Fruit fly (Drosophila melanogaster) whole organism: ENCODE measurements around the gene CG10469.

Experiments
- CG8478 ChIP-seq: fragments of >200 bp; optimal IDR thresholded peaks from 2 replicates; lab custom pipeline; 2018; ENCODE audit warnings: inconsistent platforms
- Dll ChIP-seq: fragments of >200 bp; optimal IDR thresholded peaks from 2 replicates; lab custom pipeline; 2017
- EcR ChIP-seq, 2 experiments: fragments of >200 bp; optimal IDR thresholded peaks; 2 replicates each; lab custom pipeline; 2017; ENCODE audit warnings: missing biosample characterization in 2 of 2, missing genetic modification characterization in 2 of 2, missing genetic modification reagents in 2 of 2
- pan ChIP-seq: fragments of >200 bp; optimal IDR thresholded peaks from 2 replicates; lab custom pipeline; 2017
- psq ChIP-seq: fragments of >200 bp; optimal IDR thresholded peaks from 2 replicates; lab custom pipeline; 2017
- usp ChIP-seq: fragments of >200 bp; optimal IDR thresholded peaks from 2 replicates; lab custom pipeline; 2017; ENCODE audit warnings: missing biosample characterization, missing genetic modification characterization, mixed read lengths

The CG10469 gene

dm6 chr3L:6065881-6066389 lies 27.2 kb downstream of the CG10469 start, which contains the start of gene CG42269:
Gene CG42269 (plus strand): TSS chr3L:6066296.
- TF ChIP-seq EcR (GFP tag; optimal IDR thresholded peaks at IDR 0.05; lab: Kevin White, UChicago) (no peak), CG8478 (lab: Kevin White, UChicago) (no peak)

DNA sequence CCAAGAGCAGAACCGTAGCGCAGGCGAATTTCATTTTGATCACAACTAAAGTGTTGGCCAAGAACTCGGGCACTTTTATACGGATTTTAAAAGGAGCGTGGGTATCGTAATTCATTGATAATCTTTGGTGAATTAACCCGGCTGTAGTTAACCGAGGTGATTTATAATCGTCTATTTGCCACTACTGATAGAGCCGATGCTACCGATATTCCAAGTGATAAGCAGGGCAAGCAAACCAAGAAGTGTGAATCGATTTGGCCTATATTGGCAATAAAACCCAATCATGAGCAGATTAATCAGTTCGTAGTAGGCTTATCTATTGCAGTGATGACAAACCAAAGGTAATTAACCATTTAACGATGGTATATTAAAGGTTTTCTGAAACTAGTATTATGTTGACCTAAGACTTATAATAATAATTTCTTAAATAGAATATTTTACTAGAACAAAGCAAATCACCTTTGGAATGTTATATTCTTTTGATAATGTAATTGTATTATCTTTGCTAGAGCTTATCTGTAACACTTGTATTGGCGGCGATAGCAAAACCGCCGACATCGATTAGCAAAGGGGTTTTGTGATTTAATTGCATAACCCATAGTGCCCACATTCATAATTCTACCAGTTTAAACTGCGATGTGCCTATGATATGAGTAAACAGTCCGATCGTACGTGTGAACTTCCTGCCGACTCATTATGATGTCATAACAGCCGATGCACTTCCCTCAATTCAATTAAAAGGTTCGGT lies 30.1 kb downstream of the CG10469 start, which contains the start of gene CG10472:
TSS of gene CG10472 (minus strand) at position 51 of the 748 bp plus-strand sequence.
- no peak for TF ChIP-seq psq
- no peak for TF ChIP-seq Dll (lab: Kevin White, UChicago)
- no peak for TF ChIP-seq pan (lab: Kevin White, UChicago)
- no peak for TF ChIP-seq usp (GFP tag; lab: Kevin White, UChicago)
- TF ChIP-seq EcR (GFP tag; optimal IDR thresholded peaks at IDR 0.05; lab: Kevin White, UChicago): no peak
- TF ChIP-seq CG8478 (lab: Kevin White, UChicago): no peak

DNA sequence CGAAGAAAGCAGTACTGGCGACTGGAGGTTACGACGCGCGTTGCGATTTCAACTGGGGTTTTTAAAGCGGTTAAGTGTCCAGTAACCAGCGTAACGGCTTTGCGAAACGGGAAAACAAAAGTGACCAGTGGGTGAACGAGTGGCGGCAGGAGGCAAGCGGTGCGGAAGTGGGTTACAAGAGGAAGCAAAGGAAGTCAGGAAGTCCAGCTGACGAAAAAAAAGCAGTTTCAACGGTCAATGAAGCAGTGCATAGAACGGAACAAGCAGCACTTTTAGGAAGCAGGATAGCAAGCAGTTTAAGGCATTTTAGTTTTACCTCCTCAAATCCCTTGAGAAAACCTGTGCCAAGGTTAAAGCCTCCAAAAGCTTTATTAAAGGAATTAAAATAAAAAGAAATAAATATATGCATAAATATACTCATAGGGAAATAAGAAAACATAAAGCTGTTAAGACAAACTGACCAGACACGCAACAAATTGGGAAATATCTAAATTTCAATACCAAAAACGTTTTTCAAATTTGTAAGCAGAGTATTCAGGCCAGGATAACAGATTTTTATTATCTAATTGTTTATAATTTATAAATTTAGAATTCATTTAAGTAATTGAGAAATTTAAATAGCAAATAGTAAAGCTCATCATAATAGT lies 33.9 kb downstream of the CG10469 start, which contains the start of gene CG6592:
TSS of gene CG6592 (plus strand) at position 597 of the 647 bp plus-strand sequence.
- TF ChIP-seq pan (lab: Kevin White, UChicago): no peak
- TF ChIP-seq psq: no peak
- no peak for TF ChIP-seq CG8478 (lab: Kevin White, UChicago)
- no peak for TF ChIP-seq Dll (lab: Kevin White, UChicago)
- no peak for TF ChIP-seq usp (GFP tag; lab: Kevin White, UChicago)
- no peak for TF ChIP-seq EcR (GFP tag; optimal IDR thresholded peaks at IDR 0.05; lab: Kevin White, UChicago)

dm6 chr3L:6054803-6055202 lies 38.3 kb downstream of the CG10469 start, which contains the start of gene tant:
Gene tant (plus strand): TSS chr3L:6055136.
- no peak for TF ChIP-seq CG8478 (lab: Kevin White, UChicago)
- TF ChIP-seq pan (lab: Kevin White, UChicago): no peak
- TF ChIP-seq psq: no peak
- TF ChIP-seq EcR (GFP tag; optimal IDR thresholded peaks at IDR 0.05; lab: Kevin White, UChicago): no peak
- no peak for TF ChIP-seq Dll (lab: Kevin White, UChicago)
- no peak for TF ChIP-seq usp (GFP tag; lab: Kevin White, UChicago)

DNA sequence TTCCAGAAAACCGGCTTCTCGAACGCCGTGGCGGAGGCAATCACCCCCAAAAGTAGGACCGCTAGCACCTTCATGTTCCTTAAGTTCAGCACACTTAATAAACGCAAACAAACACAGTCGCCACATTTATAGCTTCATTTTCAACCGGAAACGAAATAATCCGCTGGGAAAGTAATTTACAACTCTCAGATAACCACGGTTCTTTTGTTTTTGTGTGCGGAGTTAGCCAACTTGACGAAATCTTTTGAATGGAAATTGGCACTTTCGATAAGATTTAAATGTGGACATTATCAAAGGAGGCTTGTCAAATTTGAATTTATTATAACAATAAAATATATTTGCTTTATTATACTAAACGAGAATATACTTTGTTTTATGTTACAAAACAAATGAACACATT lies 38.8 kb downstream of the CG10469 start, which contains the start of gene Jon65Ai:
TSS of gene Jon65Ai (minus strand) at position 101 of the 400 bp plus-strand sequence.
- TF ChIP-seq Dll (lab: Kevin White, UChicago): no peak
- no peak for TF ChIP-seq psq
- no peak for TF ChIP-seq CG8478 (lab: Kevin White, UChicago)
- TF ChIP-seq usp (GFP tag; lab: Kevin White, UChicago): no peak
- TF ChIP-seq pan (lab: Kevin White, UChicago): no peak
- TF ChIP-seq EcR (GFP tag; optimal IDR thresholded peaks at IDR 0.05; lab: Kevin White, UChicago): no peak

DNA sequence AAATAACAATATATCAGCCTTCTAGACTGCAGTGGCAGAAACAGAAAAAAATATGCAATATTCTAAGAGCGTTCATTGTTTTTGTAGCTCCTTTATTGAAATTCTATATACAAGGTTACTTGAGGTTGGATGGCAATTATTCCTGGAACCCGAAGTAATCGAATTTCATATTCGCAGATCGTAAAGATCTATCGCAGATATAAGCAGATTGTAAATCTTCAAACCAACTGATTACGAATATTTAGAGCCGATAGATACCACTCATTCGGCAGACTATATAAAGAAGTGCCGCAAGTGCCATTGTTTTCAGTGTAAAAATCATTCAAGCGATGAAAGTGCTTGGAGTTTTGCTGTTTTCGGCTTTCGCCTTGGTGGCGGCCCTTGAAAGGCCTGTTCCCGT lies 41.1 kb downstream of the CG10469 start, which contains the start of gene Jon65Aii:
TSS of gene Jon65Aii (plus strand) at position 301 of the 400 bp plus-strand sequence.
- TF ChIP-seq CG8478 (lab: Kevin White, UChicago) (no peak), usp (GFP tag; lab: Kevin White, UChicago) (no peak), Dll (lab: Kevin White, UChicago) (no peak), psq (no peak), EcR (GFP tag; optimal IDR thresholded peaks at IDR 0.05; lab: Kevin White, UChicago) (no peak), pan (lab: Kevin White, UChicago) (no peak)

DNA sequence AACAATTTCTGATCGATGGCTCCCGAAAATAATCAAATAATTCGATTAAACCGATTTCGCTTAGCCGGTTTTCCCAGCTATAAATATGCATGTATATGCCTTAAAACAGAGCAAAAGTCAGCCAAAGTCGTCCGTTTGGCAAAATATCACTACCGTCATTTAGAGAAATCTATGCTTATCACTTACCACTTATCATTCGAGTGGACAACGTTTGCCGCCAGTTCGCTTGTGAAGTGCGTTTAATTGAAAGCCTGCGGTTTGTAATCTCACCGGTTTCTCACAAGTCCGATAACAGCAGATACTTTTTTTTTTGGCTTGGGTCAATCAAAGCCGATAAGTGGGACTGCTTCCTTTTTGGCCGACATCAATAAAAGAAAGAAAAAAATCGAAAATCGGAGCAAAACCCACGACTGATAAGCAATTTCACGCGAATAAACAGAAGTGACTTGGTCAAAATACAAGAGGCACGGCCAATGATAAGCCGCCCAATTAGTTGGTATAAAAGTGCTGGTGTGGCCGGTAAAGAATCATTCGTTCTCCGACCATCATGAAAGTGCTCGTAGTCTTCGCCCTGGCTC lies 42.8 kb downstream of the CG10469 start, which contains the start of gene Jon65Aiii:
TSS of gene Jon65Aiii (plus strand) at position 528 of the 578 bp plus-strand sequence.
- TF ChIP-seq psq (no peak), EcR (GFP tag; optimal IDR thresholded peaks at IDR 0.05; lab: Kevin White, UChicago) (no peak), Dll (lab: Kevin White, UChicago) (no peak), pan (lab: Kevin White, UChicago) (no peak), usp (GFP tag; lab: Kevin White, UChicago) (no peak), CG8478 (lab: Kevin White, UChicago) (no peak)
